Fruit fly (Drosophila melanogaster) whole organism, embryonic: Measurements from ENCODE around the gene Targ1.

Source experiments
- B-H1 ChIP-seq: fragments of 200-800 bp; sonication (Bioruptor generic); IDR thresholded peaks from 3 replicates; pipeline ENCODE4 v1.3.6; 2022; ENCODE audit warnings: missing biosample characterization, missing genetic modification characterization
- BEAF-32 ChIP-seq: fragments of 200-800 bp; sonication (Bioruptor generic); optimal IDR thresholded peaks from 3 replicates; lab custom pipeline; 2017; ENCODE audit warnings: missing biosample characterization, missing genetic modification characterization, mild to moderate bottlenecking, moderate library complexity, missing genetic modification reagents
- BtbVII ChIP-seq: fragments of 200-800 bp; sonication (Bioruptor generic); optimal IDR thresholded peaks from 3 replicates; lab custom pipeline; 2017; ENCODE audit warnings: missing biosample characterization, mild to moderate bottlenecking, missing genetic modification characterization
- CG11398 ChIP-seq: fragments of 200-800 bp; sonication (Bioruptor generic); optimal IDR thresholded peaks from 2 replicates; lab custom pipeline; 2016; ENCODE audit warnings: missing biosample characterization, missing genetic modification characterization
- CG1233 ChIP-seq: fragments of 200-800 bp; sonication (Bioruptor generic); optimal IDR thresholded peaks from 4 replicates; lab custom pipeline; 2018; ENCODE audit warnings: missing biosample characterization, mild to moderate bottlenecking, missing genetic modification characterization
- CG12659 ChIP-seq: fragments of 200-800 bp; sonication (Bioruptor generic); optimal IDR thresholded peaks from 3 replicates; lab custom pipeline; 2017; ENCODE audit warnings: mild to moderate bottlenecking, missing biosample characterization, missing genetic modification reagents, missing genetic modification characterization
- CG1529 ChIP-seq: fragments of 200-800 bp; sonication (Bioruptor generic); optimal IDR thresholded peaks from 3 replicates; lab custom pipeline; 2018; ENCODE audit warnings: missing biosample characterization, missing genetic modification characterization
- CG15696 ChIP-seq: fragments of 200-800 bp; sonication (Bioruptor generic); optimal IDR thresholded peaks from 2 replicates; lab custom pipeline; 2019; ENCODE audit warnings: missing biosample characterization, mild to moderate bottlenecking, missing genetic modification characterization, moderate library complexity
- CG16779 ChIP-seq: fragments of 200-800 bp; sonication (Bioruptor generic); IDR thresholded peaks from 2 replicates; pipeline ENCODE4 v1.3.6; 2022; ENCODE audit warnings: missing biosample characterization, missing genetic modification characterization
- CG17612 ChIP-seq: fragments of 200-800 bp; sonication (Bioruptor generic); IDR thresholded peaks from 2 replicates; pipeline ENCODE4 v1.3.6; 2022; ENCODE audit warnings: missing biosample characterization, missing genetic modification characterization
- CG2129 ChIP-seq: fragments of 200-800 bp; sonication (Bioruptor generic); IDR thresholded peaks from 2 replicates; pipeline ENCODE4 v1.3.6; 2022; ENCODE audit warnings: missing biosample characterization, missing genetic modification characterization; ENCODE audit not compliant: partially characterized antibody
- CG2875 ChIP-seq: fragments of 200-800 bp; sonication (Bioruptor generic); optimal IDR thresholded peaks from 2 replicates; lab custom pipeline; 2017; ENCODE audit warnings: missing biosample characterization, mild to moderate bottlenecking, missing genetic modification characterization, missing genetic modification reagents
- CG33213 ChIP-seq: fragments of 200-800 bp; sonication (Bioruptor generic); optimal IDR thresholded peaks from 3 replicates; lab custom pipeline; 2016; ENCODE audit warnings: missing biosample characterization, missing genetic modification characterization
- CG6683 ChIP-seq: fragments of 200-800 bp; sonication (Bioruptor generic); optimal IDR thresholded peaks from 2 replicates; lab custom pipeline; 2017; ENCODE audit warnings: missing biosample characterization, mild to moderate bottlenecking, missing genetic modification characterization, missing genetic modification reagents
- CG7963 ChIP-seq: fragments of 200-800 bp; sonication (Bioruptor generic); IDR thresholded peaks from 3 replicates; pipeline ENCODE4 v1.3.6; 2022; ENCODE audit warnings: missing biosample characterization, missing genetic modification characterization; ENCODE audit not compliant: partially characterized antibody
- CG8924 ChIP-seq: fragments of 200-800 bp; optimal IDR thresholded peaks from 3 replicates; lab custom pipeline; 2019; ENCODE audit warnings: missing biosample characterization, mild to moderate bottlenecking, missing genetic modification characterization, moderate library complexity
- D19B ChIP-seq: fragments of 200-800 bp; sonication (Bioruptor generic); optimal IDR thresholded peaks from 2 replicates; lab custom pipeline; 2017; ENCODE audit warnings: missing biosample characterization, mild to moderate bottlenecking, missing genetic modification characterization
- Dbx ChIP-seq: fragments of 200-800 bp; sonication (Bioruptor generic); IDR thresholded peaks from 3 replicates; pipeline ENCODE4 v1.3.6; 2022; ENCODE audit warnings: missing biosample characterization, missing genetic modification characterization
- E2f2 ChIP-seq: fragments of 200-800 bp; sonication (Bioruptor generic); IDR thresholded peaks from 2 replicates; pipeline ENCODE4 v1.3.6; 2022; ENCODE audit warnings: missing biosample characterization, missing genetic modification characterization
- Fer1 ChIP-seq: fragments of 200-800 bp; sonication (Bioruptor generic); optimal IDR thresholded peaks from 2 replicates; lab custom pipeline; 2017; ENCODE audit warnings: missing biosample characterization, mild to moderate bottlenecking, missing genetic modification characterization
- HLH4C ChIP-seq: fragments of 200-800 bp; sonication (Bioruptor generic); IDR thresholded peaks from 3 replicates; pipeline ENCODE4 v1.3.6; 2022; ENCODE audit warnings: missing biosample characterization, missing genetic modification characterization; ENCODE audit not compliant: partially characterized antibody
- Jarid2 ChIP-seq: fragments of 200-800 bp; sonication (Bioruptor generic); optimal IDR thresholded peaks from 3 replicates; lab custom pipeline; 2017; ENCODE audit warnings: mild to moderate bottlenecking, missing biosample characterization, missing genetic modification reagents, missing genetic modification characterization
- Mad ChIP-seq: fragments of 200-800 bp; sonication (Bioruptor generic); optimal IDR thresholded peaks from 2 replicates; lab custom pipeline; 2016; ENCODE audit warnings: missing biosample characterization, missing genetic modification characterization
- Med ChIP-seq: fragments of 200-800 bp; sonication (Bioruptor generic); peaks from one replicate; lab custom pipeline; 2016; ENCODE audit warnings: missing biosample characterization, missing genetic modification characterization, mild to moderate bottlenecking, inconsistent platforms, moderate library complexity
- Opbp ChIP-seq: fragments of 200-800 bp; sonication (Bioruptor generic); IDR thresholded peaks from 3 replicates; pipeline ENCODE4 v1.3.6; 2022; ENCODE audit warnings: missing biosample characterization, missing genetic modification characterization; ENCODE audit not compliant: partially characterized antibody
- Optix ChIP-seq: fragments of 200-800 bp; sonication (Bioruptor generic); IDR thresholded peaks from 3 replicates; pipeline ENCODE4 v1.3.6; 2022; ENCODE audit warnings: missing biosample characterization, missing genetic modification characterization
- Rfx ChIP-seq: fragments of 200-800 bp; sonication (Bioruptor generic); IDR thresholded peaks from 2 replicates; pipeline ENCODE4 v1.3.6; 2022; ENCODE audit warnings: missing biosample characterization, missing genetic modification characterization
- cad ChIP-seq: fragments of >200 bp; optimal IDR thresholded peaks from 2 replicates; lab custom pipeline; 2017; ENCODE audit warnings: missing biosample characterization, missing genetic modification characterization
- caup ChIP-seq: fragments of 200-800 bp; sonication (Bioruptor generic); optimal IDR thresholded peaks from 3 replicates; lab custom pipeline; 2017; ENCODE audit warnings: missing biosample characterization, mild to moderate bottlenecking, missing genetic modification characterization, moderate library complexity; ENCODE audit not compliant: severe bottlenecking
- chinmo ChIP-seq: fragments of 200-800 bp; sonication (Bioruptor generic); IDR thresholded peaks from 4 replicates; pipeline ENCODE4 v1.3.6; 2022; ENCODE audit warnings: missing biosample characterization, missing genetic modification characterization; ENCODE audit not compliant: partially characterized antibody
- crol ChIP-seq: fragments of 200-800 bp; sonication (Bioruptor generic); IDR thresholded peaks from 2 replicates; pipeline ENCODE4 v1.3.6; 2022; ENCODE audit warnings: missing biosample characterization, missing genetic modification characterization
- da ChIP-seq: fragments of 200-800 bp; sonication (Bioruptor generic); optimal IDR thresholded peaks from 2 replicates; lab custom pipeline; 2016; ENCODE audit warnings: missing biosample characterization, missing genetic modification characterization
- disco-r ChIP-seq: fragments of 200-800 bp; sonication (Bioruptor generic); optimal IDR thresholded peaks from 2 replicates; lab custom pipeline; 2016; ENCODE audit warnings: missing biosample characterization, missing genetic modification characterization
- emc ChIP-seq: fragments of 200-800 bp; sonication (Bioruptor generic); optimal IDR thresholded peaks from 2 replicates; lab custom pipeline; 2016; ENCODE audit warnings: missing biosample characterization, missing genetic modification characterization
- eve ChIP-seq, 2 experiments: fragments of >200 bp; optimal IDR thresholded peaks; 2 replicates each; lab custom pipeline; 2017; ENCODE audit warnings: missing biosample characterization in 2 of 2, missing genetic modification characterization in 2 of 2
- lmd ChIP-seq: fragments of 200-800 bp; sonication (Bioruptor generic); IDR thresholded peaks from 2 replicates; pipeline ENCODE4 v1.3.6; 2022; ENCODE audit warnings: missing biosample characterization, missing genetic modification characterization
- lola ChIP-seq, 3 experiments: fragments of >200 bp in 2 of 3; fragments of 200-800 bp in 1 of 3; sonication (Bioruptor generic) in 1 of 3; optimal IDR thresholded peaks; 2 replicates each; lab custom pipeline; 2017 to 2019; ENCODE audit warnings: missing biosample characterization in 3 of 3, missing genetic modification characterization in 3 of 3, mild to moderate bottlenecking in 1 of 3, moderate library complexity in 1 of 3
- mam ChIP-seq: fragments of 200-800 bp; sonication (Bioruptor generic); optimal IDR thresholded peaks from 3 replicates; lab custom pipeline; 2016; ENCODE audit warnings: missing biosample characterization, missing genetic modification characterization
- nmo ChIP-seq: fragments of 200-800 bp; sonication (Bioruptor generic); optimal IDR thresholded peaks from 2 replicates; lab custom pipeline; 2018; ENCODE audit warnings: missing biosample characterization, mild to moderate bottlenecking, missing genetic modification characterization, moderate library complexity
- odd ChIP-seq: fragments of 200-800 bp; sonication (Bioruptor generic); optimal IDR thresholded peaks from 2 replicates; lab custom pipeline; 2017; ENCODE audit warnings: missing biosample characterization, mild to moderate bottlenecking, missing genetic modification characterization
- onecut ChIP-seq: fragments of 200-800 bp; sonication (Bioruptor generic); IDR thresholded peaks from 2 replicates; pipeline ENCODE4 v1.3.6; 2022; ENCODE audit warnings: missing biosample characterization, missing genetic modification characterization
- pan ChIP-seq, 4 experiments: fragments of >200 bp in 3 of 4; fragments of 200-800 bp in 1 of 4; sonication (Bioruptor generic) in 1 of 4; optimal IDR thresholded peaks in 3 of 4; IDR thresholded peaks in 1 of 4; 2 replicates each; pipeline versions ENCODE4 v1.3.6 to Lab custom; 2017 to 2022; ENCODE audit warnings: missing biosample characterization in 2 of 4, missing genetic modification characterization in 2 of 4, mixed read lengths in 1 of 4
- pho ChIP-seq: fragments of 200-800 bp; sonication (Bioruptor generic); optimal IDR thresholded peaks from 2 replicates; lab custom pipeline; 2016; ENCODE audit warnings: missing biosample characterization, missing genetic modification characterization
- prd ChIP-seq, 3 experiments: fragments of >200 bp in 2 of 3; fragments of 200-800 bp in 1 of 3; sonication (Bioruptor generic) in 1 of 3; optimal IDR thresholded peaks in 2 of 3; IDR thresholded peaks in 1 of 3; 2 replicates in 2 of 3; 3 replicates in 1 of 3; pipeline versions ENCODE4 v1.3.6 to Lab custom; 2017 to 2022; ENCODE audit warnings: missing biosample characterization in 1 of 3, missing genetic modification characterization in 1 of 3
- pum ChIP-seq: fragments of 200-800 bp; sonication (Bioruptor generic); optimal IDR thresholded peaks from 2 replicates; lab custom pipeline; 2016; ENCODE audit warnings: missing biosample characterization, missing genetic modification characterization
- schlank ChIP-seq: fragments of 200-800 bp; sonication (Bioruptor generic); optimal IDR thresholded peaks from 2 replicates; lab custom pipeline; 2018; ENCODE audit warnings: missing biosample characterization, mild to moderate bottlenecking, missing genetic modification characterization
- sob ChIP-seq: fragments of 200-800 bp; sonication (Bioruptor generic); IDR thresholded peaks from 2 replicates; pipeline ENCODE4 v1.3.6; 2022; ENCODE audit warnings: missing biosample characterization, missing genetic modification characterization
- sug ChIP-seq: fragments of 200-800 bp; optimal IDR thresholded peaks from 2 replicates; lab custom pipeline; 2019; ENCODE audit warnings: missing biosample characterization, mild to moderate bottlenecking, missing genetic modification characterization, moderate library complexity
- yki ChIP-seq: fragments of >200 bp; optimal IDR thresholded peaks from 3 replicates; lab custom pipeline; 2018
- zfh1 ChIP-seq: fragments of 200-800 bp; sonication (Bioruptor generic); IDR thresholded peaks from 3 replicates; pipeline ENCODE4 v1.3.6; 2022; ENCODE audit warnings: missing biosample characterization, missing genetic modification characterization

Gene Targ1

DNA sequence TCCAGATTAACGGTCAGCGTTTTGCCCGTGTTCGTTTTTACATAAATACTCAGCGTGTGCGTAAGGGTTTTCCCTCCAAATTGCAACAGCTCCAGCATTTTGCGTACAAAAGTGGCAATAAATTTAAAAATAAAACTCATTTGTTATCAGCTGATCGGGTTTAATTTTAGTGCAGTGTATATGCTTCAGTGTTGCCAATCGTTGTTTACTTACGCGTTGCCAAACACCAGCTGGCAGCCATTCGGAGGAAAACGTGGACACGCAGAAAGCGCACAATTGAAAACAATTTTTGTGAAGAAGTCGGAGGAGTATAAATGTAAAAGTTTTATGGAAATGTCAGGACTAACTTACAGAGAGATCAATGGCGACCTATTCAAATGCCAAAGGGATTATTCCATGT lies 6.1 kb downstream of the Targ1 start, which contains the start of the genes Targ3 and park (continued):
- TF ChIP-seq pum (GFP tag; lab: Kevin White, UChicago) (no peak), B-H1 (GFP tag; lab: Robert Waterston, UW) (no peak), zfh1 (GFP tag; lab: Robert Waterston, UW) (no peak), chinmo (GFP tag; lab: Robert Waterston, UW) (no peak), odd (GFP tag; lab: Kevin White, UChicago) (no peak), schlank (tag; lab: Kevin White, UChicago) (no peak), CG2875 (GFP tag; lab: Kevin White, UChicago) (no peak), lmd (GFP tag; lab: Robert Waterston, UW) (no peak), lola (GFP tag; optimal IDR thresholded peaks at IDR 0.05; lab: Kevin White, UChicago) (no peak), disco-r (GFP tag; lab: Kevin White, UChicago) (no peak), HLH4C (no peak), CG2129 (GFP tag; lab: Robert Waterston, UW) (no peak), CG8924 (tag; lab: Kevin White, UChicago) (no peak), cad (GFP tag; lab: Kevin White, UChicago) (no peak), Mad (GFP tag; lab: Kevin White, UChicago) (peak; percentile 47), pho (GFP tag; lab: Kevin White, UChicago) (no peak), Opbp (no peak), Dbx (GFP tag; lab: Robert Waterston, UW) (0 out of 3 replicates have a peak, but pooled peaks have one; percentile 40), CG11398 (GFP tag; lab: Kevin White, UChicago) (peak; percentile 17), Fer1 (GFP tag; lab: Kevin White, UChicago) (peak; percentile 19), Rfx (GFP tag; lab: Robert Waterston, UW) (peak; percentile 35; the same call in 1 of the 2 replicates), prd (optimal IDR thresholded peaks at IDR 0.05; lab: Kevin White, UChicago) (no peak), prd (GFP tag; IDR thresholded peaks at IDR 0.05; lab: Robert Waterston, UW) (no peak), crol (GFP tag; lab: Robert Waterston, UW) (no peak), caup (GFP tag; lab: Kevin White, UChicago) (no peak), E2f2 (GFP tag; lab: Robert Waterston, UW) (peak; percentile 90), onecut (GFP tag; lab: Robert Waterston, UW) (no peak), sob (peak; percentile 38; the same call in 1 of the 2 replicates), BEAF-32 (GFP tag; lab: Kevin White, UChicago) (peak; percentile 33), CG6683 (GFP tag; lab: Kevin White, UChicago) (no peak), CG7963 (GFP tag; lab: Robert Waterston, UW) (no peak), CG16779 (GFP tag; lab: Robert Waterston, UW) (no peak), BtbVII (GFP tag; lab: Kevin White, UChicago) (no peak), CG1233 (GFP tag; lab: Kevin White, UChicago) (no peak), mam (GFP tag; lab: Kevin White, UChicago) (peak; percentile 27), CG17612 (GFP tag; lab: Robert Waterston, UW) (no peak), eve (GFP tag; optimal IDR thresholded peaks at IDR 0.05; lab: Kevin White, UChicago) (no peak), sug (peak; percentile 7), CG33213 (GFP tag; lab: Kevin White, UChicago) (peak; percentile 32), da (GFP tag; lab: Kevin White, UChicago) (peak; percentile 58), Med (GFP tag; lab: Kevin White, UChicago) (peak; percentile 89), CG1529 (GFP tag; lab: Kevin White, UChicago) (no peak), CG15696 (tag; lab: Kevin White, UChicago) (no peak), emc (GFP tag; lab: Kevin White, UChicago) (no peak), D19B (GFP tag; lab: Kevin White, UChicago) (no peak), pan (optimal IDR thresholded peaks at IDR 0.05; lab: Kevin White, UChicago) (no peak), pan (GFP tag; optimal IDR thresholded peaks at IDR 0.05 in 1 of 2, IDR thresholded peaks at IDR 0.05 in 1 of 2) (peak in 1 of 2 experiments; percentile 22), nmo (peak; percentile 7), Optix (GFP tag; lab: Robert Waterston, UW) (no peak), Jarid2 (GFP tag; lab: Kevin White, UChicago) (no peak), yki (lab: Kevin White, UChicago) (no peak), CG12659 (peak; percentile 60)
